Worm (Caenorhabditis elegans) whole organism, late embryonic: ENCODE data around the gene tag-89.

ENCODE experiments used
- Y22D7AL.16 ChIP-seq: sonication (generic microtip); optimal IDR thresholded peaks from 2 replicates; lab custom pipeline; 2016; ENCODE audit warnings: missing genetic modification characterization, missing compliant biosample characterization
- ama-1 ChIP-seq: fragments of 150-350 bp; optimal IDR thresholded peaks from 2 replicates; lab custom pipeline; 2014
- elt-2 ChIP-seq: sonication (generic microtip); optimal IDR thresholded peaks from 2 replicates; lab custom pipeline; 2016; ENCODE audit warnings: missing genetic modification reagents, missing genetic modification characterization, missing compliant biosample characterization
- elt-4 ChIP-seq: sonication (generic microtip); optimal IDR thresholded peaks from 2 replicates; lab custom pipeline; 2016; ENCODE audit warnings: missing genetic modification characterization, missing compliant biosample characterization
- fkh-10 ChIP-seq: fragments of 150-350 bp; optimal IDR thresholded peaks from 2 replicates; lab custom pipeline; 2014; ENCODE audit warnings: missing biosample characterization, missing genetic modification reagents, missing genetic modification characterization
- nhr-11 ChIP-seq: fragments of 150-350 bp; optimal IDR thresholded peaks from 2 replicates; lab custom pipeline; 2014; ENCODE audit warnings: missing biosample characterization, missing genetic modification characterization
- nhr-232 ChIP-seq: sonication (generic microtip); optimal IDR thresholded peaks from 2 replicates; lab custom pipeline; 2016; ENCODE audit warnings: missing genetic modification characterization, missing compliant biosample characterization
- pag-3 ChIP-seq: sonication (generic microtip); optimal IDR thresholded peaks from 2 replicates; lab custom pipeline; 2016; ENCODE audit warnings: missing compliant biosample characterization, missing genetic modification characterization, borderline replicate concordance
- pros-1 ChIP-seq: fragments of 150-350 bp; optimal IDR thresholded peaks from 2 replicates; lab custom pipeline; 2014; ENCODE audit warnings: missing biosample characterization, missing genetic modification reagents, missing genetic modification characterization
- rnt-1 ChIP-seq: sonication (generic microtip); optimal IDR thresholded peaks from 2 replicates; lab custom pipeline; 2016; ENCODE audit warnings: missing genetic modification characterization, missing compliant biosample characterization
- unc-3 ChIP-seq, 2 experiments: fragments of 200-800 bp in 1 of 2; sonication (Bioruptor generic) in 1 of 2; sonication (generic microtip) in 1 of 2; conservative IDR thresholded peaks in 1 of 2; optimal IDR thresholded peaks in 1 of 2; 2 replicates each; pipeline versions ENCODE4 v1.3.6 to Lab custom; 2016 to 2022; ENCODE audit warnings: missing compliant biosample characterization in 2 of 2, missing genetic modification characterization in 2 of 2, missing genetic modification reagents in 1 of 2
- unc-55 ChIP-seq: sonication (generic microtip); optimal IDR thresholded peaks from 2 replicates; lab custom pipeline; 2017; ENCODE audit warnings: missing biosample characterization, missing genetic modification reagents, missing genetic modification characterization

- TF ChIP-seq unc-55, result no peak
- TF ChIP-seq elt-2 (tag; lab: Kevin White, UChicago), result no peak
- TF ChIP-seq ama-1, result no peak
- TF ChIP-seq pag-3, result no peak
- no peak for TF ChIP-seq rnt-1 (tag; lab: Kevin White, UChicago)
- TF ChIP-seq pros-1 (tag; lab: Kevin White, UChicago), result no peak
- TF ChIP-seq Y22D7AL.16, result no peak
- TF ChIP-seq elt-4 (tag; lab: Kevin White, UChicago), result no peak
- no peak for TF ChIP-seq nhr-11 (tag; lab: Kevin White, UChicago)
- no peak for TF ChIP-seq fkh-10 (GFP tag; lab: Kevin White, UChicago)
- no peak for TF ChIP-seq unc-3 (GFP tag; conservative IDR thresholded peaks at IDR 0.05; lab: Robert Waterston, UW)
- TF ChIP-seq unc-3 (tag; optimal IDR thresholded peaks at IDR 0.05; lab: Kevin White, UChicago), result no peak
- no peak for TF ChIP-seq nhr-232 (tag; lab: Kevin White, UChicago)
Observed at ce11 chrIV:11421696-11422095, 27.4 kb downstream of the tag-89 start, which contains the start of gene F22B3.7.
